Worm (Caenorhabditis elegans) whole organism, L4/young adult: ENCODE data around the gene klp-7.

ENCODE experiments used
- W03F9.2 ChIP-seq: fragments of 150-350 bp; optimal IDR thresholded peaks from 2 replicates; lab custom pipeline; 2014; ENCODE audit warnings: missing biosample characterization, missing genetic modification characterization
- dao-5 ChIP-seq: sonication (generic microtip); optimal IDR thresholded peaks from 2 replicates; lab custom pipeline; 2016; ENCODE audit warnings: missing genotype, missing genetic modification characterization, moderate library complexity, missing compliant biosample characterization
- him-1 ChIP-seq: sonication (generic microtip); optimal IDR thresholded peaks from 2 replicates; lab custom pipeline; 2016; ENCODE audit warnings: missing genotype, missing genetic modification reagents, missing genetic modification characterization, missing compliant biosample characterization

- TF ChIP-seq him-1 (tag; lab: Kevin White, UChicago) (no peak), dao-5 (tag; lab: Kevin White, UChicago) (no peak), W03F9.2 (tag; lab: Kevin White, UChicago) (peak; percentile 5)
Observed at ce11 chrIII:10820592-10821242, 15.0 kb downstream of the klp-7 start.
